Worm (Caenorhabditis elegans) whole organism, L4 larva: ENCODE data around the gene F31E8.5.

ENCODE experiments used
- F37D6.2 ChIP-seq: sonication (generic microtip); optimal IDR thresholded peaks from 2 replicates; lab custom pipeline; 2016; ENCODE audit warnings: mild to moderate bottlenecking, missing genetic modification characterization, missing compliant biosample characterization
- R02D3.7 ChIP-seq: fragments of 150-350 bp; sonication (generic microtip); optimal IDR thresholded peaks from 3 replicates; lab custom pipeline; 2014; ENCODE audit warnings: missing biosample characterization, missing genetic modification characterization
- Y105C5A.15 ChIP-seq: fragments of 200-800 bp; sonication (Bioruptor generic); IDR thresholded peaks from 2 replicates; pipeline ENCODE4 v1.3.6; 2022; ENCODE audit warnings: missing genetic modification characterization, missing compliant biosample characterization
- ama-1 ChIP-seq: fragments of 150-350 bp; optimal IDR thresholded peaks from 2 replicates; lab custom pipeline; 2014; ENCODE audit warnings: inconsistent platforms, mixed read lengths
- ces-1 ChIP-seq: fragments of 150-350 bp; sonication (generic microtip); optimal IDR thresholded peaks from 4 replicates; lab custom pipeline; 2014; ENCODE audit warnings: missing biosample characterization, missing genetic modification reagents, missing genetic modification characterization
- daf-19 ChIP-seq: fragments of 200-800 bp; sonication (Bioruptor generic); conservative IDR thresholded peaks from 2 replicates; pipeline ENCODE4 v1.3.6; 2022; ENCODE audit warnings: missing genetic modification characterization, missing compliant biosample characterization
- daf-8 ChIP-seq: fragments of 200-800 bp; sonication (Bioruptor generic); IDR thresholded peaks from 2 replicates; pipeline ENCODE4 v1.3.6; 2022; ENCODE audit warnings: missing genetic modification characterization, missing compliant biosample characterization
- egl-27 ChIP-seq: sonication (generic microtip); optimal IDR thresholded peaks from 3 replicates; lab custom pipeline; 2017; ENCODE audit warnings: missing biosample characterization, missing genetic modification reagents, missing genetic modification characterization
- gei-8 ChIP-seq: fragments of 200-800 bp; sonication (Bioruptor generic); optimal IDR thresholded peaks from 2 replicates; lab custom pipeline; 2018; ENCODE audit warnings: mild to moderate bottlenecking, missing genetic modification characterization, missing compliant biosample characterization
- nhr-11 ChIP-seq: fragments of 150-350 bp; optimal IDR thresholded peaks from 2 replicates; lab custom pipeline; 2014; ENCODE audit warnings: missing biosample characterization, missing genetic modification characterization
- nhr-41 ChIP-seq: fragments of 200-800 bp; sonication (Bioruptor generic); IDR thresholded peaks from 2 replicates; pipeline ENCODE4 v1.3.6; 2022; ENCODE audit warnings: missing genetic modification reagents, missing genetic modification characterization, missing compliant biosample characterization
- pha-4 ChIP-seq, 2 experiments: fragments of 150-350 bp in 1 of 2; fragments of 200-800 bp in 1 of 2; sonication (Bioruptor generic) in 1 of 2; IDR thresholded peaks in 1 of 2; optimal IDR thresholded peaks in 1 of 2; 2 replicates each; pipeline versions ENCODE4 v1.3.6 to Lab custom; 2014 to 2022; ENCODE audit warnings: missing genetic modification characterization in 2 of 2, missing genetic modification reagents in 2 of 2, missing biosample characterization in 1 of 2, missing compliant biosample characterization in 1 of 2
- unc-62 ChIP-seq, 3 experiments: fragments of 150-350 bp in 1 of 3; sonication (generic microtip); optimal IDR thresholded peaks in 2 of 3; peaks in 1 of 3; 1 replicate in 1 of 3; 2 replicates in 2 of 3; lab custom pipeline; 2014 to 2017; ENCODE audit warnings: missing biosample characterization in 3 of 3, missing genetic modification characterization in 3 of 3, missing genetic modification reagents in 3 of 3, missing genotype in 1 of 3
- ztf-11 ChIP-seq: fragments of 150-350 bp; optimal IDR thresholded peaks from 2 replicates; lab custom pipeline; 2014; ENCODE audit warnings: missing biosample characterization, missing genetic modification characterization

ce11 chrII:6776418-6777034, 30.5 kb downstream of the F31E8.5 start, which contains the start of gene ssup-72:
- TF ChIP-seq unc-62 (GFP tag; optimal IDR thresholded peaks at IDR 0.05 in 1 of 2; lab: Kevin White, UChicago) (no peak), unc-62 (tag; optimal IDR thresholded peaks at IDR 0.05; lab: Kevin White, UChicago) (no peak), ces-1 (GFP tag; lab: Kevin White, UChicago) (no peak), daf-19 (no peak), egl-27 (tag; lab: Kevin White, UChicago) (no peak), R02D3.7 (no peak), gei-8 (no peak), ama-1 (no peak), ztf-11 (tag; lab: Kevin White, UChicago) (no peak), Y105C5A.15 (no peak), F37D6.2 (tag; lab: Kevin White, UChicago) (no peak), nhr-41 (GFP tag; lab: Robert Waterston, UW) (no peak), daf-8 (GFP tag; lab: Robert Waterston, UW) (no peak), pha-4 (GFP tag; IDR thresholded peaks at IDR 0.05; lab: Robert Waterston, UW) (no peak), pha-4 (tag; optimal IDR thresholded peaks at IDR 0.05; lab: Kevin White, UChicago) (no peak), nhr-11 (tag; lab: Kevin White, UChicago) (no peak)
